Fruit fly (Drosophila melanogaster): ENCODE results near the gene Strip.

The Strip gene

dm6 chr3L:3344528-3344927 is 15.9 kb upstream of the Strip start:
- TF ChIP-seq Clk (GFP tag; optimal IDR thresholded peaks at IDR 0.05) (no peak), CG12768 (GFP tag; optimal IDR thresholded peaks at IDR 0.05) (no peak), bab1 (GFP tag; optimal IDR thresholded peaks at IDR 0.05) (no peak), tj (GFP tag; optimal IDR thresholded peaks at IDR 0.05) (peak; percentile 80), CG1620 (GFP tag; optimal IDR thresholded peaks at IDR 0.05) (no peak), Mnt (GFP tag; optimal IDR thresholded peaks at IDR 0.05) (no peak)

- TF ChIP-seq kay (GFP tag; ENCODE audit: borderline replicate concordance) = peak; percentile 48
- no peak for TF ChIP-seq Crg-1 (GFP tag; optimal IDR thresholded peaks at IDR 0.05)
Measured at dm6 chr3L:3343260-3343659, 14.6 kb upstream of the Strip start.

- TF ChIP-seq toe (GFP tag; optimal IDR thresholded peaks at IDR 0.05) (no peak), CG14711 (tag; optimal IDR thresholded peaks at IDR 0.05) (no peak), kay (GFP tag; ENCODE audit: borderline replicate concordance) (no peak), tj (GFP tag; optimal IDR thresholded peaks at IDR 0.05) (peak; percentile 66), Mnt (GFP tag; optimal IDR thresholded peaks at IDR 0.05) (no peak)
Measured at dm6 chr3L:3342307-3342940, 13.8 kb upstream of the Strip start.

dm6 chr3L:3339695-3340226 is 11.1 kb upstream of the Strip start:
- TF ChIP-seq pad (GFP tag; optimal IDR thresholded peaks at IDR 0.05) (no peak), ovo (GFP tag; optimal IDR thresholded peaks at IDR 0.05) (no peak), bab1 (GFP tag; optimal IDR thresholded peaks at IDR 0.05) (no peak), Clk (GFP tag; optimal IDR thresholded peaks at IDR 0.05) (no peak), CG12768 (GFP tag; optimal IDR thresholded peaks at IDR 0.05) (no peak), tj (GFP tag; optimal IDR thresholded peaks at IDR 0.05) (peak; percentile 22), cnc (optimal IDR thresholded peaks at IDR 0.05) (no peak), CG5204 (GFP tag; optimal IDR thresholded peaks at IDR 0.05) (no peak), Crg-1 (GFP tag; optimal IDR thresholded peaks at IDR 0.05) (no peak), CG14711 (tag; optimal IDR thresholded peaks at IDR 0.05) (peak; percentile 4), Hr96 (GFP tag; optimal IDR thresholded peaks at IDR 0.05) (no peak), CG11617 (GFP tag; optimal IDR thresholded peaks at IDR 0.05) (no peak), CG7045 (GFP tag; optimal IDR thresholded peaks at IDR 0.05) (no peak), Mnt (GFP tag; optimal IDR thresholded peaks at IDR 0.05) (no peak), CG7101 (tag; optimal IDR thresholded peaks at IDR 0.05) (peak; percentile 10), kay (GFP tag; ENCODE audit: borderline replicate concordance) (peak; percentile 45), CG1620 (GFP tag; optimal IDR thresholded peaks at IDR 0.05) (no peak), CG33017 (tag; optimal IDR thresholded peaks at IDR 0.05) (no peak)

dm6 chr3L:3338882-3339590 is 10.4 kb upstream of the Strip start:
- TF ChIP-seq bab1 (GFP tag; optimal IDR thresholded peaks at IDR 0.05) (no peak), CG14711 (tag; optimal IDR thresholded peaks at IDR 0.05) (peak; percentile 6), cnc (optimal IDR thresholded peaks at IDR 0.05) (no peak)

dm6 chr3L:3338028-3338855 is 9.6 kb upstream of the Strip start:
- TF ChIP-seq pad (GFP tag; optimal IDR thresholded peaks at IDR 0.05) (no peak), bab1 (GFP tag; optimal IDR thresholded peaks at IDR 0.05) (no peak), CG33017 (tag; optimal IDR thresholded peaks at IDR 0.05) (no peak), cic (GFP tag; optimal IDR thresholded peaks at IDR 0.05) (no peak), Hr96 (GFP tag; optimal IDR thresholded peaks at IDR 0.05) (no peak), ovo (GFP tag; optimal IDR thresholded peaks at IDR 0.05) (peak; percentile 97), CG11617 (GFP tag; optimal IDR thresholded peaks at IDR 0.05) (no peak), cnc (optimal IDR thresholded peaks at IDR 0.05) (no peak), kay (GFP tag; ENCODE audit: borderline replicate concordance) (peak; percentile 10), toe (GFP tag; optimal IDR thresholded peaks at IDR 0.05) (no peak), CG5204 (GFP tag; optimal IDR thresholded peaks at IDR 0.05) (no peak), Crg-1 (GFP tag; optimal IDR thresholded peaks at IDR 0.05) (peak; percentile 17), Mnt (GFP tag; optimal IDR thresholded peaks at IDR 0.05) (peak; percentile 14), CG14711 (tag; optimal IDR thresholded peaks at IDR 0.05) (no peak)

Data from whole organism, adult.